Worm (Caenorhabditis elegans) whole organism, L3 larva: Measurements from ENCODE around the gene Y57G7A.2.

Source experiments
- R02D3.7 ChIP-seq: fragments of 150-350 bp; optimal IDR thresholded peaks from 2 replicates; lab custom pipeline; 2014; ENCODE audit warnings: missing biosample characterization, missing genetic modification characterization
- ama-1 ChIP-seq: fragments of 150-350 bp; optimal IDR thresholded peaks from 2 replicates; lab custom pipeline; 2018
- ceh-16 ChIP-seq: sonication (generic microtip); optimal IDR thresholded peaks from 2 replicates; lab custom pipeline; 2017; ENCODE audit warnings: missing biosample characterization, missing genetic modification characterization
- ceh-28 ChIP-seq: fragments of 150-350 bp; optimal IDR thresholded peaks from 2 replicates; lab custom pipeline; 2014; ENCODE audit warnings: missing biosample characterization, missing genetic modification reagents, missing genetic modification characterization
- ceh-82 ChIP-seq: fragments of 150-350 bp; optimal IDR thresholded peaks from 2 replicates; lab custom pipeline; 2014; ENCODE audit warnings: missing biosample characterization, missing genetic modification characterization
- ceh-9 ChIP-seq: sonication (generic microtip); optimal IDR thresholded peaks from 2 replicates; lab custom pipeline; 2018; ENCODE audit warnings: missing biosample characterization, missing genetic modification characterization
- daf-12 ChIP-seq: fragments of 150-350 bp; optimal IDR thresholded peaks from 2 replicates; lab custom pipeline; 2014; ENCODE audit warnings: missing biosample characterization, missing genetic modification reagents, missing genetic modification characterization
- egl-27 ChIP-seq: sonication (generic microtip); optimal IDR thresholded peaks from 4 replicates; lab custom pipeline; 2017; ENCODE audit warnings: missing biosample characterization, missing genetic modification reagents, missing genetic modification characterization
- egl-5 ChIP-seq: fragments of 150-350 bp; optimal IDR thresholded peaks from 2 replicates; lab custom pipeline; 2017; ENCODE audit warnings: missing biosample characterization, missing genetic modification reagents, missing genetic modification characterization, inconsistent platforms
- elt-2 ChIP-seq: sonication (generic microtip); optimal IDR thresholded peaks from 2 replicates; lab custom pipeline; 2016; ENCODE audit warnings: missing genetic modification reagents, mild to moderate bottlenecking, missing genetic modification characterization, missing compliant biosample characterization
- elt-3 ChIP-seq, 3 experiments: fragments of 150-350 bp in 1 of 3; sonication (generic microtip) in 2 of 3; optimal IDR thresholded peaks; 2 replicates in 2 of 3; 4 replicates in 1 of 3; lab custom pipeline; 2014 to 2017; ENCODE audit warnings: missing biosample characterization in 3 of 3, missing genetic modification characterization in 3 of 3
- eor-1 ChIP-seq, 2 experiments: fragments of 150-350 bp; optimal IDR thresholded peaks; 2 replicates each; lab custom pipeline; 2014 to 2018; ENCODE audit warnings: missing biosample characterization in 2 of 2, missing genetic modification characterization in 2 of 2
- fkh-10 ChIP-seq: sonication (generic microtip); optimal IDR thresholded peaks from 2 replicates; lab custom pipeline; 2017; ENCODE audit warnings: missing biosample characterization, missing genetic modification reagents, missing genetic modification characterization
- jun-1 ChIP-seq: fragments of 150-350 bp; optimal IDR thresholded peaks from 2 replicates; lab custom pipeline; 2014; ENCODE audit warnings: missing biosample characterization, missing genetic modification reagents, missing genetic modification characterization
- mdl-1 ChIP-seq: fragments of 150-350 bp; optimal IDR thresholded peaks from 2 replicates; lab custom pipeline; 2014; ENCODE audit warnings: missing biosample characterization, missing genetic modification characterization
- mml-1 ChIP-seq: fragments of 150-350 bp; sonication (generic microtip); optimal IDR thresholded peaks from 3 replicates; lab custom pipeline; 2014; ENCODE audit warnings: missing biosample characterization, missing genetic modification characterization
- nfya-1 ChIP-seq: sonication (generic microtip); optimal IDR thresholded peaks from 2 replicates; lab custom pipeline; 2017; ENCODE audit warnings: missing genetic modification characterization, mild to moderate bottlenecking, missing compliant biosample characterization, antibody characterized with exemption, moderate library complexity; ENCODE audit not compliant: insufficient read depth
- nhr-11 ChIP-seq: fragments of 150-350 bp; optimal IDR thresholded peaks from 2 replicates; lab custom pipeline; 2014; ENCODE audit warnings: missing biosample characterization, missing genetic modification characterization
- nhr-23 ChIP-seq: fragments of 150-350 bp; optimal IDR thresholded peaks from 2 replicates; lab custom pipeline; 2014; ENCODE audit warnings: missing biosample characterization, missing genetic modification reagents, missing genetic modification characterization
- nhr-25 ChIP-seq: sonication (generic microtip); optimal IDR thresholded peaks from 2 replicates; lab custom pipeline; 2017; ENCODE audit warnings: missing biosample characterization, missing genetic modification characterization
- nhr-28 ChIP-seq: fragments of 150-350 bp; optimal IDR thresholded peaks from 2 replicates; lab custom pipeline; 2014; ENCODE audit warnings: missing biosample characterization, missing genetic modification characterization
- nhr-67 ChIP-seq: fragments of 150-350 bp; optimal IDR thresholded peaks from 2 replicates; lab custom pipeline; 2014; ENCODE audit warnings: missing biosample characterization, missing genetic modification characterization
- nhr-76 ChIP-seq: fragments of 150-350 bp; sonication (generic microtip); optimal IDR thresholded peaks from 5 replicates; lab custom pipeline; 2014; ENCODE audit warnings: missing biosample characterization, missing genetic modification characterization
- pha-4 ChIP-seq: fragments of 150-350 bp; optimal IDR thresholded peaks from 2 replicates; lab custom pipeline; 2014; ENCODE audit warnings: missing biosample characterization, missing genetic modification reagents, missing genetic modification characterization
- pqm-1 ChIP-seq: fragments of 150-350 bp; optimal IDR thresholded peaks from 2 replicates; lab custom pipeline; 2017; ENCODE audit warnings: missing biosample characterization, missing genetic modification characterization, inconsistent platforms
- sea-2 ChIP-seq: fragments of 150-350 bp; sonication (generic microtip); optimal IDR thresholded peaks from 4 replicates; lab custom pipeline; 2014; ENCODE audit warnings: missing biosample characterization, missing genetic modification reagents, missing genetic modification characterization
- skn-1 ChIP-seq: fragments of 150-350 bp; optimal IDR thresholded peaks from 2 replicates; lab custom pipeline; 2014; ENCODE audit warnings: missing biosample characterization, missing genetic modification characterization
- tbx-2 ChIP-seq: sonication (generic microtip); optimal IDR thresholded peaks from 2 replicates; lab custom pipeline; 2016; ENCODE audit warnings: mild to moderate bottlenecking, missing genetic modification characterization, missing compliant biosample characterization
- unc-39 ChIP-seq: sonication (generic microtip); optimal IDR thresholded peaks from 4 replicates; lab custom pipeline; 2017; ENCODE audit warnings: missing biosample characterization, missing genetic modification characterization
- unc-62 ChIP-seq: fragments of 150-350 bp; sonication (generic microtip); optimal IDR thresholded peaks from 4 replicates; lab custom pipeline; 2014; ENCODE audit warnings: missing biosample characterization, missing genetic modification reagents, missing genetic modification characterization
- zag-1 ChIP-seq: fragments of 150-350 bp; optimal IDR thresholded peaks from 2 replicates; lab custom pipeline; 2014; ENCODE audit warnings: missing biosample characterization, missing genetic modification characterization
- ztf-4 ChIP-seq: fragments of 150-350 bp; optimal IDR thresholded peaks from 2 replicates; lab custom pipeline; 2014; ENCODE audit warnings: missing biosample characterization, missing genetic modification characterization

Gene Y57G7A.2

DNA sequence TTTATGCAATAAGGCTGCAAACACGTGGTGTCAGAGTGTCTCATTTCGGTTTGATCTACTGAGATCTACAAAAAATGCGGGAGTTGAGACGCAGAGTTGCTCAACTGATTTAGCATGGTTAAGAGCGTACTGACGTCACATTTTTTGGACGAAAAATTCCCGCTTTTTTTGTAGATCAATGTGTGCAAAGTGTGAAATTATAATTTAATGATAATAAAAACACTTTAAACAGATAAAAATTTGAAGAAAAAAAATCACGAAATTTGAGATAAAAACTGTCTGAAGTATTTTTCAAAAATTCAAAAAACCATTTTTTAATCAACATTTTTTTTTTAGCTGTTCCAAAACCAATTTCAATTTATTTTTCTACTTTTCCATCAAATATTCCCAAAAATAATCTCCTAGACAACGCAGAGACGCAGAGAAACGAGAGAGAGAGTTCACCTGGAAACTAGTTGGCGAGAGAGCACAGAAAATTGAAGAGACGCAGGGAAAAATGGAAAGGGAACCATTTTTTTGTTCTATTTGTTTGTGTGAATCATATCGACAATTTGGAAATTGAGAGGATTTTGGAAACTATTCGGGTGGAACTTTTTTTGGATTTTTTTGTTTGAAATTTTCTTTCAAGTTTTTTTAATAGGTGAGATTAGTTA is 1.3 kb downstream of the Y57G7A.2 start:
- TF ChIP-seq ceh-9: no peak
- no peak for TF ChIP-seq sea-2 (GFP tag; lab: Kevin White, UChicago)
- no peak for TF ChIP-seq ama-1 (lab: Kevin White, UChicago)
- peak; percentile 23 for TF ChIP-seq nhr-23 (tag; lab: Kevin White, UChicago)
- peak; percentile 31 for TF ChIP-seq pha-4
- TF ChIP-seq elt-2 (tag; lab: Kevin White, UChicago): no peak
- no peak for TF ChIP-seq mdl-1 (tag; lab: Kevin White, UChicago)
- no peak for TF ChIP-seq egl-27 (tag; lab: Kevin White, UChicago)

DNA sequence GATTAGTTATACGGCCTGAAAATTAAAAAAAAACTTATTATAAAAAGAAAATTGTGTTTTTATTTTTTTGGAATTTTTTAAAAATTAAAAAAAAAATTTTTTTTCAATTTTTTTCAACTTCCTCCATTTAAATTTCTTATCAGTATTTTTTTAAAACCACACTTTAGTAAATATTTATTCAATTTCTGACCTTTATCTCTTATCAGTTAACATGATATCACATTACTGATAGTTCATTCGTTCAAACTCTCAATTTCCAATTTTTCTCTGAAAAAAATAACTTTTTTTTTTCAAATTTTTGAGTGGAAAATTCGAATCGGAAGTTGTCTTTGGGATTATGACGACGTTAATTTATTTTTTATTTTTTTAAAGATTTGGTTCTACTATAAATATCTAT is 1.8 kb downstream of the Y57G7A.2 start:
- no peak for TF ChIP-seq ceh-28 (tag; lab: Kevin White, UChicago)
- TF ChIP-seq daf-12 (tag; lab: Kevin White, UChicago): no peak
- no peak for TF ChIP-seq mdl-1 (tag; lab: Kevin White, UChicago)
- TF ChIP-seq elt-3 (tag; optimal IDR thresholded peaks at IDR 0.05; lab: Kevin White, UChicago): no peak
- TF ChIP-seq elt-2 (tag; lab: Kevin White, UChicago): peak; percentile 65
- TF ChIP-seq pqm-1 (tag; lab: Kevin White, UChicago): peak; percentile 41
- peak; percentile 46 for TF ChIP-seq pha-4
- no peak for TF ChIP-seq eor-1 (tag; optimal IDR thresholded peaks at IDR 0.05; lab: Kevin White, UChicago)

- TF ChIP-seq ceh-82 (tag; lab: Kevin White, UChicago): no peak
- no peak for TF ChIP-seq ztf-4 (tag; lab: Kevin White, UChicago)
- TF ChIP-seq nhr-28 (tag; lab: Kevin White, UChicago): no peak
- no peak for TF ChIP-seq pqm-1 (tag; lab: Kevin White, UChicago)
- TF ChIP-seq sea-2 (GFP tag; lab: Kevin White, UChicago): no peak
- TF ChIP-seq nfya-1: no peak
- TF ChIP-seq nhr-67 (tag; lab: Kevin White, UChicago): no peak
- no peak for TF ChIP-seq nhr-25 (tag; lab: Kevin White, UChicago)
- no peak for TF ChIP-seq zag-1 (tag; lab: Kevin White, UChicago)
- TF ChIP-seq unc-62: no peak
- TF ChIP-seq tbx-2 (tag; lab: Kevin White, UChicago): no peak
Observed at ce11 chrII:1298169-1298568, 2.3 kb downstream of the Y57G7A.2 start, which contains the start of gene Y57G7A.1. Gene Y57G7A.1 (plus strand): TSS chrII:1298469.

- no peak for TF ChIP-seq pqm-1 (tag; lab: Kevin White, UChicago)
Observed at ce11 chrII:1301554-1301953, 5.7 kb downstream of the Y57G7A.2 start, which contains the start of gene glb-31. Gene glb-31 (minus strand): TSS chrII:1301654.

DNA sequence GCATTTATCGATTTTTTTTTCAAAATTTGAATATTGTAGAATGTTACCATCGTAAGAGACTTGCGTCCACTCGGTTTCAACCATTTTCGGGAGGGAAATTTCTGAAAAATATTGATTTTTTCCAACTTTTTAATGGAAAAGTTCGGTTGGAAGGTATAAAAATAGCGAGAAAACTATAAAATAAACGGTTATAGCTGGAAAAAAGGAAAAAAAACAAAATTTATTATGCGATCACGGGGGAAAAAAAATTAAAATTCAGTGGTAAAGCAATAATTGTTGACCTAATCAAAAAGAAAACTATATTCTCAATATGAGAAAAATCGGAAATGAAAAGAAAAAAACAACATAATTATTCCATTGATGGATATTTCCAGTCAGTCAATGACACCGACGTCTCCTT is 10.2 kb downstream of the Y57G7A.2 start, which contains the start of gene emc-2:
TSS of gene emc-2 (minus strand) at position 101 of the 400 bp plus-strand sequence.
- no peak for TF ChIP-seq egl-5 (tag; lab: Kevin White, UChicago)
- TF ChIP-seq ceh-16 (tag; lab: Kevin White, UChicago): no peak
- TF ChIP-seq fkh-10 (GFP tag; lab: Kevin White, UChicago): no peak
- no peak for TF ChIP-seq unc-39 (tag; lab: Kevin White, UChicago)
- no peak for TF ChIP-seq ztf-4 (tag; lab: Kevin White, UChicago)
- TF ChIP-seq R02D3.7 (tag; lab: Kevin White, UChicago): no peak
- TF ChIP-seq ceh-9: no peak
- no peak for TF ChIP-seq skn-1
- no peak for TF ChIP-seq mml-1 (tag; lab: Kevin White, UChicago)
- TF ChIP-seq nhr-28 (tag; lab: Kevin White, UChicago): no peak
- TF ChIP-seq nhr-67 (tag; lab: Kevin White, UChicago): no peak
- no peak for TF ChIP-seq nhr-76 (tag; lab: Kevin White, UChicago)
- no peak for TF ChIP-seq pha-4
- TF ChIP-seq nhr-11: no peak
- no peak for TF ChIP-seq jun-1 (tag; lab: Kevin White, UChicago)
- no peak for TF ChIP-seq mdl-1 (tag; lab: Kevin White, UChicago)
